Worm (Caenorhabditis elegans) whole organism, L4 larva: ENCODE measurements around the gene fbxb-16.
A peak's percentile ranks its signal among the peaks of the same experiment; 100 is the strongest.

ENCODE experiments used
- D1046.2 ChIP-seq: fragments of 200-800 bp; sonication (Bioruptor generic); IDR thresholded peaks from 2 replicates; pipeline ENCODE4 v1.3.6; 2022; ENCODE audit warnings: missing genetic modification characterization, missing compliant biosample characterization
- F10B5.3 ChIP-seq: sonication (generic microtip); optimal IDR thresholded peaks from 2 replicates; lab custom pipeline; 2016; ENCODE audit warnings: mild to moderate bottlenecking, missing genetic modification characterization, missing compliant biosample characterization
- Y105C5A.15 ChIP-seq: fragments of 200-800 bp; sonication (Bioruptor generic); IDR thresholded peaks from 2 replicates; pipeline ENCODE4 v1.3.6; 2022; ENCODE audit warnings: missing genetic modification characterization, missing compliant biosample characterization
- Y5F2A.4 ChIP-seq: fragments of 200-800 bp; sonication (Bioruptor generic); optimal IDR thresholded peaks from 2 replicates; lab custom pipeline; 2018; ENCODE audit warnings: mild to moderate bottlenecking, missing genetic modification characterization, missing compliant biosample characterization
- ZK337.2 ChIP-seq: fragments of 200-800 bp; sonication (Bioruptor generic); IDR thresholded peaks from 2 replicates; pipeline ENCODE4 v1.3.6; 2022; ENCODE audit warnings: missing genetic modification reagents, missing genetic modification characterization, missing compliant biosample characterization
- ZK546.5 ChIP-seq, 2 experiments: sonication (generic microtip); optimal IDR thresholded peaks; 2 replicates each; lab custom pipeline; 2017; ENCODE audit warnings: missing biosample characterization in 2 of 2, missing genetic modification characterization in 2 of 2
- ceh-20 ChIP-seq: fragments of 200-800 bp; sonication (Bioruptor generic); IDR thresholded peaks from 2 replicates; pipeline ENCODE4 v1.3.6; 2022; ENCODE audit warnings: missing genetic modification reagents, missing genetic modification characterization, missing compliant biosample characterization
- ceh-82 ChIP-seq: sonication (generic microtip); optimal IDR thresholded peaks from 2 replicates; lab custom pipeline; 2017; ENCODE audit warnings: missing biosample characterization, missing genetic modification characterization
- daf-12 ChIP-seq: fragments of 150-350 bp; optimal IDR thresholded peaks from 2 replicates; lab custom pipeline; 2014; ENCODE audit warnings: missing biosample characterization, missing genetic modification reagents, missing genetic modification characterization
- dmd-8 ChIP-seq: fragments of 200-800 bp; sonication (Bioruptor generic); IDR thresholded peaks from 2 replicates; pipeline ENCODE4 v1.3.6; 2022; ENCODE audit warnings: missing genetic modification characterization, missing compliant biosample characterization
- gei-8 ChIP-seq: fragments of 200-800 bp; sonication (Bioruptor generic); optimal IDR thresholded peaks from 2 replicates; lab custom pipeline; 2018; ENCODE audit warnings: mild to moderate bottlenecking, missing genetic modification characterization, missing compliant biosample characterization
- hmg-1.1 ChIP-seq: fragments of 200-800 bp; sonication (Bioruptor generic); IDR thresholded peaks from 2 replicates; pipeline ENCODE4 v1.3.6; 2022; ENCODE audit warnings: missing genetic modification reagents, missing genetic modification characterization, missing compliant biosample characterization
- lin-38 ChIP-seq: fragments of 200-800 bp; sonication (Bioruptor generic); IDR thresholded peaks from 2 replicates; pipeline ENCODE4 v1.3.6; 2022; ENCODE audit warnings: missing genetic modification reagents, missing genetic modification characterization, missing compliant biosample characterization
- mdl-1 ChIP-seq, 2 experiments: fragments of 150-350 bp in 1 of 2; sonication (generic microtip) in 1 of 2; optimal IDR thresholded peaks; 2 replicates each; lab custom pipeline; 2014 to 2017; ENCODE audit warnings: missing biosample characterization in 2 of 2, missing genetic modification characterization in 2 of 2
- mdt-29 ChIP-seq: fragments of 200-800 bp; sonication (Bioruptor generic); IDR thresholded peaks from 2 replicates; pipeline ENCODE4 v1.3.6; 2022; ENCODE audit warnings: missing genetic modification reagents, missing genetic modification characterization, missing compliant biosample characterization
- mep-1 ChIP-seq: fragments of 150-350 bp; sonication (generic microtip); optimal IDR thresholded peaks from 3 replicates; lab custom pipeline; 2014; ENCODE audit warnings: missing biosample characterization, missing genetic modification characterization
- mxl-3 ChIP-seq: fragments of 200-800 bp; sonication (Bioruptor generic); optimal IDR thresholded peaks from 2 replicates; lab custom pipeline; 2018; ENCODE audit warnings: mild to moderate bottlenecking, missing genetic modification characterization, missing compliant biosample characterization
- nhr-102 ChIP-seq: sonication (generic microtip); optimal IDR thresholded peaks from 2 replicates; lab custom pipeline; 2016; ENCODE audit warnings: mild to moderate bottlenecking, missing genetic modification characterization, moderate library complexity, missing compliant biosample characterization
- nhr-11 ChIP-seq: fragments of 150-350 bp; optimal IDR thresholded peaks from 2 replicates; lab custom pipeline; 2014; ENCODE audit warnings: missing biosample characterization, missing genetic modification characterization
- nhr-28 ChIP-seq: fragments of 150-350 bp; optimal IDR thresholded peaks from 2 replicates; lab custom pipeline; 2014; ENCODE audit warnings: missing biosample characterization, missing genetic modification characterization
- nhr-48 ChIP-seq: sonication (generic microtip); optimal IDR thresholded peaks from 2 replicates; lab custom pipeline; 2016; ENCODE audit warnings: mild to moderate bottlenecking, missing genetic modification characterization, missing compliant biosample characterization
- nhr-76 ChIP-seq: fragments of 150-350 bp; optimal IDR thresholded peaks from 2 replicates; lab custom pipeline; 2014; ENCODE audit warnings: missing biosample characterization, missing genetic modification characterization
- nhr-77 ChIP-seq: fragments of 150-350 bp; optimal IDR thresholded peaks from 2 replicates; lab custom pipeline; 2014; ENCODE audit warnings: missing biosample characterization, missing genetic modification characterization
- pha-4 ChIP-seq, 2 experiments: fragments of 150-350 bp in 1 of 2; fragments of 200-800 bp in 1 of 2; sonication (Bioruptor generic) in 1 of 2; IDR thresholded peaks in 1 of 2; optimal IDR thresholded peaks in 1 of 2; 2 replicates each; pipeline versions ENCODE4 v1.3.6 to Lab custom; 2014 to 2022; ENCODE audit warnings: missing genetic modification characterization in 2 of 2, missing genetic modification reagents in 2 of 2, missing biosample characterization in 1 of 2, missing compliant biosample characterization in 1 of 2
- pqm-1 ChIP-seq: sonication (generic microtip); optimal IDR thresholded peaks from 2 replicates; lab custom pipeline; 2017; ENCODE audit warnings: missing biosample characterization, missing genetic modification characterization
- set-16 ChIP-seq: fragments of 200-800 bp; sonication (Bioruptor generic); IDR thresholded peaks from 2 replicates; pipeline ENCODE4 v1.3.6; 2022; ENCODE audit warnings: missing genetic modification reagents, missing genetic modification characterization, missing compliant biosample characterization
- skn-1 ChIP-seq: fragments of 150-350 bp; optimal IDR thresholded peaks from 2 replicates; lab custom pipeline; 2014; ENCODE audit warnings: missing biosample characterization, missing genetic modification characterization
- snpc-4 ChIP-seq: fragments of 150-350 bp; optimal IDR thresholded peaks from 2 replicates; lab custom pipeline; 2014; ENCODE audit warnings: missing biosample characterization, missing genetic modification characterization
- spr-1 ChIP-seq: sonication (generic microtip); optimal IDR thresholded peaks from 2 replicates; lab custom pipeline; 2016; ENCODE audit warnings: mild to moderate bottlenecking, missing genetic modification characterization, missing compliant biosample characterization
- spr-3 ChIP-seq: fragments of 200-800 bp; sonication (Bioruptor generic); optimal IDR thresholded peaks from 2 replicates; lab custom pipeline; 2018; ENCODE audit warnings: mild to moderate bottlenecking, missing genetic modification characterization, missing compliant biosample characterization
- zag-1 ChIP-seq: fragments of 150-350 bp; optimal IDR thresholded peaks from 2 replicates; lab custom pipeline; 2014; ENCODE audit warnings: missing biosample characterization, missing genetic modification characterization
- zfp-2 ChIP-seq: sonication (generic microtip); optimal IDR thresholded peaks from 2 replicates; lab custom pipeline; 2016; ENCODE audit warnings: mild to moderate bottlenecking, missing genetic modification characterization, missing compliant biosample characterization

fbxb-16 gene

DNA sequence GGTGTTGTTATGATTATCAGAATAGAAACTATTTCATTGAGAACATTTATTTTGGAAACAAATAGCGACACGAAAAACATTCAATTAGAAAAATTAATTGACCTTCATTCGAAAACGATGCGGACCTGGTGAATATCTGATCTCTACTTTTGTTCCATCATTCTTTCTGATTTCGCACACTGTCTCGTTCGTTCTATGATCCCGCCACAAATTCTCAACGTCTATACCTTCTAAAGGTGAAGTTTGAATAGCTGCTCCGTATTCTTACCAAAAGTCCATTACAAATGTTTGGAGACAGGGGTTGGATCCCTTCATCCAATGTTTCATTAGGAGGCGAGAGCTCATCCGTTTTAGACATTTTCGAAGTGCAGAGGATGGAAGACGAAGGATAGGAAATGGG lies at the start of gene fbxb-16:
Gene fbxb-16 (minus strand): TSS at position 101 of the 400 bp plus-strand sequence.
- TF ChIP-seq Y105C5A.15 (GFP tag; lab: Robert Waterston, UW): no peak

DNA sequence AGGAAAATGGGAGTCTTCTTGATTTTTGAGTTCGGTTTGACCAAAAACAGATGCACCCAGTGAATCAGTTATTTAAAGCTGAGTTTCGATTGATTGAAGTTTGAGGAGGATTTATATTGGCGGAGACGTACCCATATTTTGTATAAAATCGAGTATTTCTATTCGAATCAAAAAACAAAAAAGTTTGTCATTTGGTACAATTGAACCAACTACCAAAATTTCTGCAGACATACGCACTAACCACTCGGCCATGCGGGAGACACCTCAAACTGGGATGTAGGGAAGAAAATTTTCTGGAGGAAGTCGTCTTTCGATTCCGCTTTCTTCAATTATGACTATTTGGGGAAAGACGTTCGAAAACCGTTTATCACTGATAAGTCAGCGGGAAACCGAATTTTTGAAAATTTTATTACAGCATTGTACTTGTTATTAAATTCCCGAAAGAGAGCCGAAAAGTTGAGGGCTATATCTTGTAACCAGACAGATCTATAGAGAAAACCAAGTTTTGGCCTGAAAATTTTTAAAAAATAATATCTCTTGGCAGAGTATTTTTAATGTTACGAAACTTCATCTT lies 48.9 kb upstream of the fbxb-16 start:
- 0 out of 2 replicates have a peak, but pooled peaks have one; percentile 48 for TF ChIP-seq dmd-8 (GFP tag; lab: Robert Waterston, UW)

ce11 chrII:1695861-1696260 lies 44.2 kb upstream of the fbxb-16 start, which contains the start of gene F58E1.13:
Gene F58E1.13 (minus strand): TSS chrII:1695872.
- no peak for TF ChIP-seq spr-3 (GFP tag; lab: Kevin White, UChicago)
- no peak for TF ChIP-seq F10B5.3 (tag; lab: Kevin White, UChicago)
- no peak for TF ChIP-seq skn-1 (tag; lab: Kevin White, UChicago)
- TF ChIP-seq nhr-76: no peak
- TF ChIP-seq gei-8 (GFP tag; lab: Kevin White, UChicago): no peak

ce11 chrII:1694530-1694929 lies 42.8 kb upstream of the fbxb-16 start, which contains the start of gene fbxc-26:
Gene fbxc-26 (minus strand): TSS chrII:1694630.
- TF ChIP-seq ceh-82 (tag; lab: Kevin White, UChicago) (no peak), pha-4 (GFP tag; IDR thresholded peaks at IDR 0.05; lab: Robert Waterston, UW) (no peak), pha-4 (tag; optimal IDR thresholded peaks at IDR 0.05; lab: Kevin White, UChicago) (no peak), nhr-77 (tag; lab: Kevin White, UChicago) (no peak), mxl-3 (GFP tag; lab: Kevin White, UChicago) (no peak), daf-12 (tag; lab: Kevin White, UChicago) (no peak), set-16 (GFP tag; lab: Robert Waterston, UW) (no peak), snpc-4 (no peak), D1046.2 (GFP tag; lab: Robert Waterston, UW) (no peak), nhr-48 (no peak), F10B5.3 (tag; lab: Kevin White, UChicago) (no peak)

DNA sequence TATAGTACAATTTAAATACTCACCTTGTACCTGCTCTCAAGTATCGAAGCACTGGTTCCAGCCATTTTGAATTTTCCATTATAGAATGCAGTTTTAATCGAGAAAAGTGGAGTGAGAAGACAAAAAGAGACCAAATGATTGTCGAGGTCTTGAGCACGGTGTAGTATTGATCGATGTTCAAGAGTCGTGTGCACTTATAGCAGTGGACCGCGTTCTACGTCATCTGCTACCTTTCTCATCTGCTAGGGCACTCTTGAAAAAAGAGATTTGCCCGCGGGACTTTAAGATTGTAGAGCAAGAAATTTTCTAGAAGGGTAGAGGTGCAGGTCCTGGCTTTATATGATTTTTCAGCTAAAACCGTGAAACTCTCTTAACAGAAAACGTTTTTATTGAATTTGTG lies 41.1 kb upstream of the fbxb-16 start, which contains the start of gene fbxc-21:
Gene fbxc-21 (minus strand): TSS at position 101 of the 400 bp plus-strand sequence.
- TF ChIP-seq pqm-1: no peak
- TF ChIP-seq nhr-11 (tag; lab: Kevin White, UChicago): no peak
- no peak for TF ChIP-seq ZK546.5 (tag; optimal IDR thresholded peaks at IDR 0.05; lab: Kevin White, UChicago)
- TF ChIP-seq Y5F2A.4 (GFP tag; lab: Kevin White, UChicago): no peak
- no peak for TF ChIP-seq zfp-2 (tag; lab: Kevin White, UChicago)
- TF ChIP-seq ZK337.2 (GFP tag; lab: Robert Waterston, UW): no peak
- no peak for TF ChIP-seq mep-1 (tag; lab: Kevin White, UChicago)
- TF ChIP-seq zag-1 (tag; lab: Kevin White, UChicago): no peak
- TF ChIP-seq mdt-29: no peak
- no peak for TF ChIP-seq hmg-1.1 (GFP tag; lab: Robert Waterston, UW)
- TF ChIP-seq lin-38 (GFP tag; lab: Robert Waterston, UW): no peak
- TF ChIP-seq snpc-4: no peak
- TF ChIP-seq mdl-1 (tag; optimal IDR thresholded peaks at IDR 0.05; lab: Kevin White, UChicago): no peak
- TF ChIP-seq gei-8 (GFP tag; lab: Kevin White, UChicago): no peak
- TF ChIP-seq nhr-28 (tag; lab: Kevin White, UChicago): no peak
- TF ChIP-seq spr-1: no peak
- no peak for TF ChIP-seq F10B5.3 (tag; lab: Kevin White, UChicago)
- TF ChIP-seq nhr-102: no peak

DNA sequence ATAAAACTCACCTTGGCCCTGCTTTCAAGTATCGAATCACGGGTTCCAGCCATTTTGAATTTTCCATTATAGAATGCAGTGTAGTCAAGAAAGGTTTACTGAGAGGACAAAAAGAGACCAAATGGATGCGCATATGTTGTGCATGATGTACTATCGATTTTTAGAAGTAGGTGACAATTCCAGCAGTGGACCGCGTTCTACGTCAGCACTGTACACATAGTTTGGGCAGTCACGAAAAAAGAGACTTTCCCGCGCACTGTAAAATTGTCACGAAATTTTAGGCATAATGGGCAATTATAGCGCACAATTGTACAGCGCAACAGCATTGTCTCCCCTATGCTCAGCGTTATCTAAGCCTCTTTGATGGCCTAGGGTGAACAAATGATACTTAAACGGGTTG lies 39.3 kb upstream of the fbxb-16 start, which contains the start of gene fbxc-22:
Gene fbxc-22 (minus strand): TSS at position 101 of the 400 bp plus-strand sequence.
- TF ChIP-seq F10B5.3 (tag; lab: Kevin White, UChicago) (no peak), Y5F2A.4 (GFP tag; lab: Kevin White, UChicago) (no peak), ceh-20 (GFP tag; lab: Robert Waterston, UW) (no peak), skn-1 (tag; lab: Kevin White, UChicago) (no peak), snpc-4 (no peak)
